Worm (Caenorhabditis elegans) whole organism, young adult: ENCODE measurements around the gene C54C6.4.

Source experiments
- B0019.2 ChIP-seq: fragments of 200-800 bp; sonication (Bioruptor generic); conservative IDR thresholded peaks from 2 replicates; pipeline ENCODE4 v1.3.6; 2022; ENCODE audit warnings: missing genetic modification reagents, missing genetic modification characterization, missing compliant biosample characterization
- B0336.3 ChIP-seq: fragments of 200-800 bp; sonication (Bioruptor generic); IDR thresholded peaks from 2 replicates; pipeline ENCODE4 v1.3.6; 2022; ENCODE audit warnings: missing genetic modification characterization, missing compliant biosample characterization
- C17E4.6 ChIP-seq: fragments of 200-800 bp; sonication (Bioruptor generic); IDR thresholded peaks from 2 replicates; pipeline ENCODE4 v1.3.6; 2022; ENCODE audit warnings: missing genetic modification reagents, missing genetic modification characterization, missing compliant biosample characterization
- F10E7.11 ChIP-seq: sonication (generic microtip); optimal IDR thresholded peaks from 2 replicates; lab custom pipeline; 2017; ENCODE audit warnings: mild to moderate bottlenecking, missing genetic modification characterization, moderate library complexity, missing compliant biosample characterization
- F37B4.10 ChIP-seq: fragments of 200-800 bp; sonication (Bioruptor generic); IDR thresholded peaks from 2 replicates; pipeline ENCODE4 v1.3.6; 2022; ENCODE audit warnings: missing genetic modification characterization, missing compliant biosample characterization
- F39B2.1 ChIP-seq: fragments of 200-800 bp; sonication (Bioruptor generic); IDR thresholded peaks from 2 replicates; pipeline ENCODE4 v1.3.6; 2022; ENCODE audit warnings: missing genetic modification reagents, missing genetic modification characterization, missing compliant biosample characterization
- F49E8.2 ChIP-seq: sonication (generic microtip); optimal IDR thresholded peaks from 3 replicates; lab custom pipeline; 2017; ENCODE audit warnings: missing genetic modification characterization, mild to moderate bottlenecking, missing compliant biosample characterization, antibody characterized with exemption, moderate library complexity; ENCODE audit not compliant: insufficient read depth
- F52B5.7 ChIP-seq: sonication (generic microtip); optimal IDR thresholded peaks from 2 replicates; lab custom pipeline; 2016; ENCODE audit warnings: mild to moderate bottlenecking, missing genetic modification characterization, missing compliant biosample characterization
- T26A5.8 ChIP-seq: sonication (generic microtip); optimal IDR thresholded peaks from 2 replicates; lab custom pipeline; 2016; ENCODE audit warnings: missing genetic modification characterization, missing compliant biosample characterization
- Y56A3A.18 ChIP-seq: fragments of 200-800 bp; sonication (Bioruptor generic); IDR thresholded peaks from 2 replicates; pipeline ENCODE4 v1.3.6; 2022; ENCODE audit warnings: missing genetic modification reagents, missing genetic modification characterization, missing compliant biosample characterization
- Y95B8A.8 ChIP-seq: fragments of 200-800 bp; sonication (Bioruptor generic); IDR thresholded peaks from 2 replicates; pipeline ENCODE4 v1.3.6; 2022; ENCODE audit warnings: missing genetic modification reagents, missing genetic modification characterization, missing compliant biosample characterization
- ZK185.1 ChIP-seq: sonication (generic microtip); optimal IDR thresholded peaks from 2 replicates; lab custom pipeline; 2016; ENCODE audit warnings: mild to moderate bottlenecking, missing genetic modification characterization, missing compliant biosample characterization; ENCODE audit not compliant: poor library complexity, severe bottlenecking
- atf-7 ChIP-seq: sonication (generic microtip); optimal IDR thresholded peaks from 2 replicates; lab custom pipeline; 2017; ENCODE audit warnings: mild to moderate bottlenecking, missing genetic modification characterization, missing compliant biosample characterization
- attf-5 ChIP-seq: fragments of 200-800 bp; sonication (Bioruptor generic); optimal IDR thresholded peaks from 2 replicates; lab custom pipeline; 2018; ENCODE audit warnings: mild to moderate bottlenecking, missing genetic modification characterization, missing compliant biosample characterization
- cebp-1 ChIP-seq, 2 experiments: fragments of 200-800 bp in 1 of 2; sonication (Bioruptor generic) in 1 of 2; sonication (generic microtip) in 1 of 2; IDR thresholded peaks in 1 of 2; optimal IDR thresholded peaks in 1 of 2; 2 replicates each; pipeline versions ENCODE4 v1.3.6 to Lab custom; 2017 to 2022; ENCODE audit warnings: missing compliant biosample characterization in 2 of 2, missing genetic modification characterization in 2 of 2, mild to moderate bottlenecking in 1 of 2, missing genetic modification reagents in 1 of 2, moderate library complexity in 1 of 2
- ceh-58 ChIP-seq: fragments of 200-800 bp; sonication (Bioruptor generic); IDR thresholded peaks from 2 replicates; pipeline ENCODE4 v1.3.6; 2022; ENCODE audit warnings: missing genetic modification characterization, missing compliant biosample characterization
- ceh-79 ChIP-seq: sonication (generic microtip); optimal IDR thresholded peaks from 2 replicates; lab custom pipeline; 2017; ENCODE audit warnings: mild to moderate bottlenecking, missing genetic modification characterization, missing compliant biosample characterization
- chd-7 ChIP-seq: sonication (generic microtip); optimal IDR thresholded peaks from 2 replicates; lab custom pipeline; 2016; ENCODE audit warnings: mild to moderate bottlenecking, missing genetic modification characterization, moderate library complexity, missing compliant biosample characterization
- die-1 ChIP-seq: sonication (generic microtip); optimal IDR thresholded peaks from 2 replicates; lab custom pipeline; 2016; ENCODE audit warnings: missing genotype, mild to moderate bottlenecking, missing genetic modification characterization, missing compliant biosample characterization
- dox-1 ChIP-seq: fragments of 200-800 bp; sonication (Bioruptor generic); IDR thresholded peaks from 2 replicates; pipeline ENCODE4 v1.3.6; 2022; ENCODE audit warnings: missing genetic modification reagents, missing genetic modification characterization, missing compliant biosample characterization
- ets-4 ChIP-seq: fragments of 200-800 bp; sonication (Bioruptor generic); optimal IDR thresholded peaks from 2 replicates; lab custom pipeline; 2018; ENCODE audit warnings: mild to moderate bottlenecking, missing genetic modification characterization, missing compliant biosample characterization
- hlh-12 ChIP-seq: sonication (generic microtip); optimal IDR thresholded peaks from 2 replicates; lab custom pipeline; 2016; ENCODE audit warnings: missing genetic modification characterization, missing compliant biosample characterization
- hlh-26 ChIP-seq: fragments of 200-800 bp; sonication (Bioruptor generic); conservative IDR thresholded peaks from 2 replicates; pipeline ENCODE4 v1.3.6; 2022; ENCODE audit warnings: missing genetic modification reagents, missing genetic modification characterization, missing compliant biosample characterization
- hmg-1.2 ChIP-seq: fragments of 200-800 bp; sonication (Bioruptor generic); IDR thresholded peaks from 2 replicates; pipeline ENCODE4 v1.3.6; 2022; ENCODE audit warnings: missing genetic modification reagents, missing genetic modification characterization, missing compliant biosample characterization
- hmg-20 ChIP-seq: fragments of 200-800 bp; sonication (Bioruptor generic); IDR thresholded peaks from 2 replicates; pipeline ENCODE4 v1.3.6; 2022; ENCODE audit warnings: missing genetic modification reagents, missing genetic modification characterization, missing compliant biosample characterization
- let-607 ChIP-seq, 2 experiments: fragments of 200-800 bp in 1 of 2; sonication (Bioruptor generic) in 1 of 2; sonication (generic microtip) in 1 of 2; optimal IDR thresholded peaks; 2 replicates each; lab custom pipeline; 2016 to 2018; ENCODE audit warnings: mild to moderate bottlenecking in 2 of 2, missing compliant biosample characterization in 2 of 2, missing genetic modification characterization in 2 of 2, moderate library complexity in 2 of 2, missing genotype in 1 of 2
- lin-40 ChIP-seq: sonication (generic microtip); optimal IDR thresholded peaks from 2 replicates; lab custom pipeline; 2016; ENCODE audit warnings: missing genetic modification characterization, mild to moderate bottlenecking, missing compliant biosample characterization, missing genotype, missing genetic modification reagents
- lsy-27 ChIP-seq: sonication (generic microtip); optimal IDR thresholded peaks from 2 replicates; lab custom pipeline; 2017; ENCODE audit warnings: missing genetic modification characterization, mild to moderate bottlenecking, missing compliant biosample characterization, antibody characterized with exemption, missing genotype, borderline replicate concordance; ENCODE audit not compliant: insufficient read depth
- madf-10 ChIP-seq: sonication (generic microtip); optimal IDR thresholded peaks from 2 replicates; lab custom pipeline; 2016; ENCODE audit warnings: mild to moderate bottlenecking, missing genetic modification characterization, missing compliant biosample characterization
- madf-8 ChIP-seq: fragments of 200-800 bp; sonication (Bioruptor generic); conservative IDR thresholded peaks from 2 replicates; pipeline ENCODE4 v1.3.6; 2022; ENCODE audit warnings: missing genetic modification reagents, missing genetic modification characterization, missing compliant biosample characterization
- mcd-1 ChIP-seq: fragments of 200-800 bp; sonication (Bioruptor generic); IDR thresholded peaks from 2 replicates; pipeline ENCODE4 v1.3.6; 2022; ENCODE audit warnings: missing genetic modification reagents, missing genetic modification characterization, missing compliant biosample characterization
- mel-28 ChIP-seq: sonication (generic microtip); optimal IDR thresholded peaks from 2 replicates; lab custom pipeline; 2016; ENCODE audit warnings: borderline replicate concordance, mild to moderate bottlenecking, missing genetic modification characterization, missing compliant biosample characterization
- nfya-1 ChIP-seq: sonication (generic microtip); optimal IDR thresholded peaks from 2 replicates; lab custom pipeline; 2017; ENCODE audit warnings: antibody characterized with exemption, missing compliant biosample characterization, missing genetic modification characterization, borderline replicate concordance; ENCODE audit not compliant: insufficient read depth
- nhr-80 ChIP-seq: sonication (generic microtip); optimal IDR thresholded peaks from 2 replicates; lab custom pipeline; 2016; ENCODE audit warnings: missing genetic modification characterization, missing compliant biosample characterization
- pbrm-1 ChIP-seq: fragments of 200-800 bp; sonication (Bioruptor generic); IDR thresholded peaks from 2 replicates; pipeline ENCODE4 v1.3.6; 2022; ENCODE audit warnings: missing genetic modification reagents, missing genetic modification characterization, missing compliant biosample characterization
- rpc-1 ChIP-seq, 2 experiments: fragments of 150-350 bp in 1 of 2; sonication (generic microtip) in 1 of 2; optimal IDR thresholded peaks; 2 replicates each; lab custom pipeline; 2014 to 2018; ENCODE audit warnings: missing biosample characterization in 1 of 2, missing genetic modification characterization in 1 of 2, missing genetic modification reagents in 1 of 2, missing genotype in 1 of 2
- snpc-4 ChIP-seq, 5 experiments: fragments of 150-350 bp in 1 of 5; sonication (generic microtip) in 4 of 5; optimal IDR thresholded peaks; 2 replicates each; lab custom pipeline; 2014 to 2018; ENCODE audit warnings: missing genetic modification characterization in 5 of 5, missing biosample characterization in 3 of 5, antibody characterized with exemption in 2 of 5, mild to moderate bottlenecking in 2 of 5, missing compliant biosample characterization in 2 of 5, missing genotype in 2 of 5, moderate library complexity in 2 of 5, missing genetic modification reagents in 1 of 5
- sptf-2 ChIP-seq: fragments of 200-800 bp; sonication (Bioruptor generic); optimal IDR thresholded peaks from 2 replicates; lab custom pipeline; 2018; ENCODE audit warnings: mild to moderate bottlenecking, missing genetic modification characterization, missing compliant biosample characterization
- tbp1 ChIP-seq: fragments of 200-800 bp; sonication (Bioruptor generic); optimal IDR thresholded peaks from 2 replicates; lab custom pipeline; 2018; ENCODE audit warnings: mild to moderate bottlenecking, missing genetic modification characterization, missing compliant biosample characterization
- tlf-1 ChIP-seq: fragments of 200-800 bp; sonication (Bioruptor generic); optimal IDR thresholded peaks from 2 replicates; lab custom pipeline; 2018; ENCODE audit warnings: mild to moderate bottlenecking, missing genetic modification characterization, missing compliant biosample characterization
- unc-62 ChIP-seq: fragments of 150-350 bp; optimal IDR thresholded peaks from 2 replicates; lab custom pipeline; 2014; ENCODE audit warnings: missing biosample characterization, missing genetic modification reagents, missing genetic modification characterization
- zim-3 ChIP-seq: sonication (generic microtip); optimal IDR thresholded peaks from 2 replicates; lab custom pipeline; 2017; ENCODE audit warnings: mild to moderate bottlenecking, missing genetic modification characterization, moderate library complexity, missing compliant biosample characterization
- ztf-18 ChIP-seq: sonication (generic microtip); optimal IDR thresholded peaks from 2 replicates; lab custom pipeline; 2016; ENCODE audit warnings: missing genotype, mild to moderate bottlenecking, missing genetic modification characterization, missing compliant biosample characterization
- ztf-3 ChIP-seq: fragments of 200-800 bp; sonication (Bioruptor generic); optimal IDR thresholded peaks from 2 replicates; lab custom pipeline; 2018; ENCODE audit warnings: mild to moderate bottlenecking, missing genetic modification characterization, missing compliant biosample characterization

C54C6.4 gene

ce11 chrIII:3511808-3512207 lies 41.6 kb upstream of the C54C6.4 start:
- TF ChIP-seq ZK185.1 (tag; lab: Kevin White, UChicago) (no peak), Y95B8A.8 (GFP tag; lab: Robert Waterston, UW) (no peak), F37B4.10 (GFP tag; lab: Robert Waterston, UW) (no peak), sptf-2 (GFP tag; lab: Kevin White, UChicago) (no peak), madf-8 (GFP tag; lab: Robert Waterston, UW) (no peak), zim-3 (tag; lab: Kevin White, UChicago) (no peak), F49E8.2 (no peak), unc-62 (GFP tag; lab: Kevin White, UChicago) (no peak), rpc-1 (optimal IDR thresholded peaks at IDR 0.05; lab: Kevin White, UChicago) (no peak), rpc-1 (tag; optimal IDR thresholded peaks at IDR 0.05; lab: Kevin White, UChicago) (no peak), F39B2.1 (no peak), ztf-18 (no peak), pbrm-1 (no peak), mcd-1 (GFP tag; lab: Robert Waterston, UW) (no peak), die-1 (tag; lab: Kevin White, UChicago) (no peak), attf-5 (no peak), hmg-1.2 (GFP tag; lab: Robert Waterston, UW) (no peak), B0019.2 (GFP tag; lab: Robert Waterston, UW) (no peak), lsy-27 (tag; lab: Kevin White, UChicago) (no peak)

ce11 chrIII:3519505-3519904 lies 33.9 kb upstream of the C54C6.4 start, which contains the start of gene hmit-1.3:
Gene hmit-1.3, minus strand, starts transcription at chrIII:3519607.
- peak; percentile 8 for TF ChIP-seq nhr-80 (tag; lab: Kevin White, UChicago)
- TF ChIP-seq B0336.3 (GFP tag; lab: Robert Waterston, UW) = no peak
- TF ChIP-seq ceh-58 (GFP tag; lab: Robert Waterston, UW) = no peak

- TF ChIP-seq hmg-1.2 (GFP tag; lab: Robert Waterston, UW) = peak; percentile 63; the same call in 1 of the 2 replicates
- no peak for TF ChIP-seq tlf-1
- no peak for TF ChIP-seq hlh-12 (tag; lab: Kevin White, UChicago)
- no peak for TF ChIP-seq snpc-4 (GFP tag; optimal IDR thresholded peaks at IDR 0.05; lab: Kevin White, UChicago)
- TF ChIP-seq snpc-4 (tag; optimal IDR thresholded peaks at IDR 0.05; lab: Kevin White, UChicago) = no peak
- no peak for TF ChIP-seq Y56A3A.18
- no peak for TF ChIP-seq ceh-79 (tag; lab: Kevin White, UChicago)
- no peak for TF ChIP-seq mel-28
- peak; percentile 8 for TF ChIP-seq lin-40 (tag; lab: Kevin White, UChicago)
- TF ChIP-seq ZK185.1 (tag; lab: Kevin White, UChicago) = no peak
- no peak for TF ChIP-seq cebp-1 (GFP tag; IDR thresholded peaks at IDR 0.05; lab: Robert Waterston, UW)
- peak; percentile 61 for TF ChIP-seq cebp-1 (tag; optimal IDR thresholded peaks at IDR 0.05; lab: Kevin White, UChicago)
- TF ChIP-seq tbp1 (GFP tag; lab: Kevin White, UChicago) = peak; percentile 23
- peak; percentile 41 for TF ChIP-seq ets-4 (GFP tag; lab: Kevin White, UChicago)
- TF ChIP-seq F52B5.7 (tag; lab: Kevin White, UChicago) = no peak
- peak; percentile 3 for TF ChIP-seq madf-10
- TF ChIP-seq F37B4.10 (GFP tag; lab: Robert Waterston, UW) = no peak
- peak; percentile 34; the same call in 1 of the 2 replicates for TF ChIP-seq dox-1
- TF ChIP-seq T26A5.8 (tag; lab: Kevin White, UChicago) = no peak
- TF ChIP-seq let-607 (tag; optimal IDR thresholded peaks at IDR 0.05; lab: Kevin White, UChicago) = peak; percentile 70 to 76
- TF ChIP-seq ztf-3 = no peak
- no peak for TF ChIP-seq C17E4.6 (GFP tag; lab: Robert Waterston, UW)
- no peak for TF ChIP-seq nfya-1 (tag; lab: Kevin White, UChicago)
- TF ChIP-seq F10E7.11 (tag; lab: Kevin White, UChicago) = no peak
- TF ChIP-seq chd-7 (tag; lab: Kevin White, UChicago) = peak; percentile 22
- no peak for TF ChIP-seq hmg-20 (GFP tag; lab: Robert Waterston, UW)
- no peak for TF ChIP-seq hlh-26 (GFP tag; lab: Robert Waterston, UW)
- peak; percentile 47 for TF ChIP-seq atf-7
Observed at ce11 chrIII:3520417-3520816, 33.0 kb upstream of the C54C6.4 start.
